Worm (Caenorhabditis elegans) whole organism, mixed stage, embryonic: ENCODE measurements around the gene wrt-10.

ENCODE experiments used
- ceh-39 ChIP-seq: fragments of 150-350 bp; optimal IDR thresholded peaks from 2 replicates; lab custom pipeline; 2014; ENCODE audit warnings: missing biosample characterization, missing genetic modification characterization
- cnd-1 ChIP-seq: fragments of 200-800 bp; sonication (Bioruptor generic); optimal IDR thresholded peaks from 2 replicates; lab custom pipeline; 2018; ENCODE audit warnings: mild to moderate bottlenecking, missing genetic modification characterization, missing compliant biosample characterization
- nhr-237 ChIP-seq: fragments of 150-350 bp; optimal IDR thresholded peaks from 2 replicates; lab custom pipeline; 2014; ENCODE audit warnings: missing biosample characterization, missing genetic modification characterization
- tbx-8 ChIP-seq: fragments of 200-800 bp; sonication (Bioruptor generic); optimal IDR thresholded peaks from 2 replicates; lab custom pipeline; 2018; ENCODE audit warnings: mild to moderate bottlenecking, missing genetic modification characterization, moderate library complexity, missing compliant biosample characterization

DNA sequence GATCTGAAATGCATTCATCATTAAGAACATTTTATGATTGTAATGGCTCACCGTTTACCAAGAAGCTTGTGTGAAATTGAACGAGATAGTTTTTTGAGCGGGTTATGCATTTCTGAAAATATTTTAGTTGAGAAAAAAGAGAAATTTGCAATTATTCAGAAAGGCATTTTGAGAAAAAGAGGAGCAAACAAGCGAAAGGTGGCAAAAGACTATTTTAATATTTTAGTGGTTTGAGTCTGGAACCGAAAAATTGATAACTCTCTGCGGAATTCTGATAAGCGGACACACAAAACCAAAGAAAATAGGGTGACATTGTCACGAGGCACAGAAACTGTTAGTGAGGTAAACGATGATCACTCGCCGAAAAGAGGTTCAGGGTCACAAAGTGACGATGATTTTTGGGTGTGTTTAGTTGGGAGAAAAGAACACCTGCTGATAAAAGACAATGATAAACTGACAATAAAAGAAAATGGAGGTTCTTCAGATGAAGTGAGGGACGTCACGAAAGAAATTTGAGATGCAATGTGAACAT is 20.4 kb upstream of the wrt-10 start:
- TF ChIP-seq tbx-8 (GFP tag; lab: Kevin White, UChicago), result no peak
- no peak for TF ChIP-seq ceh-39 (tag; lab: Kevin White, UChicago)
- TF ChIP-seq nhr-237, result no peak
- no peak for TF ChIP-seq cnd-1 (tag; lab: Kevin White, UChicago)
